Worm (Caenorhabditis elegans) whole organism, L3 larva: Measurements from ENCODE around the gene F20A1.6.

Source experiments
- daf-12 ChIP-seq: fragments of 150-350 bp; optimal IDR thresholded peaks from 2 replicates; lab custom pipeline; 2014; ENCODE audit warnings: missing biosample characterization, missing genetic modification reagents, missing genetic modification characterization
- nhr-23 ChIP-seq: fragments of 150-350 bp; optimal IDR thresholded peaks from 2 replicates; lab custom pipeline; 2014; ENCODE audit warnings: missing biosample characterization, missing genetic modification reagents, missing genetic modification characterization
- nhr-76 ChIP-seq: fragments of 150-350 bp; sonication (generic microtip); optimal IDR thresholded peaks from 5 replicates; lab custom pipeline; 2014; ENCODE audit warnings: missing biosample characterization, missing genetic modification characterization
- unc-62 ChIP-seq: fragments of 150-350 bp; sonication (generic microtip); optimal IDR thresholded peaks from 4 replicates; lab custom pipeline; 2014; ENCODE audit warnings: missing biosample characterization, missing genetic modification reagents, missing genetic modification characterization

ce11 chrV:7069605-7070004, 42.6 kb upstream of the F20A1.6 start:
- TF ChIP-seq daf-12: no peak
- no peak for TF ChIP-seq nhr-23
- no peak for TF ChIP-seq unc-62 (GFP tag; lab: Kevin White, UChicago)
- TF ChIP-seq nhr-76 (tag; lab: Kevin White, UChicago): no peak
